Worm (Caenorhabditis elegans) whole organism, L4/young adult: Measurements from ENCODE around the gene serp-1.2.

Experiments used
- W03F9.2 ChIP-seq: fragments of 150-350 bp; optimal IDR thresholded peaks from 2 replicates; lab custom pipeline; 2014; ENCODE audit warnings: missing biosample characterization, missing genetic modification characterization
- dao-5 ChIP-seq: sonication (generic microtip); optimal IDR thresholded peaks from 2 replicates; lab custom pipeline; 2016; ENCODE audit warnings: missing genotype, missing genetic modification characterization, moderate library complexity, missing compliant biosample characterization
- him-1 ChIP-seq: sonication (generic microtip); optimal IDR thresholded peaks from 2 replicates; lab custom pipeline; 2016; ENCODE audit warnings: missing genotype, missing genetic modification reagents, missing genetic modification characterization, missing compliant biosample characterization

DNA sequence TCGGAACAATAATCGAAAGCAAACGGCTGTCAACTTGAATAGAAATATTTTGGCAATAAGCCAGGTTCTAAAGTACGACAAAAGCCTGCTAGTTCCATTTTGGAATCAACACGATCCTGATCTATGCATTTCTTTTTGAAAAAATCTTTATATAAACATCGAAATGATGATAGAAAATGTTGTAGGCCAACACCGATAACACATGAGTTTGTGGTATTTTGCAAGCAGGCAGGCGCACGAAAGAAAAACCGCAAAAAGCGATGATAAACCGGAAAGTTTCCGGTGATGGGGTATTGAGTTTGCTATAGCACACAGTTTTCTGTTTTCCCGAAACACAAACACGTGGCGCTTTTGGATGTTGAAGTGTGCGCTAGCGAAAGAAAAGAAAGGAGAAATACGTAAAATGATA lies 8.6 kb downstream of the serp-1.2 start:
- no peak for TF ChIP-seq dao-5 (tag; lab: Kevin White, UChicago)
- TF ChIP-seq him-1 (tag; lab: Kevin White, UChicago) = no peak
- TF ChIP-seq W03F9.2 (tag; lab: Kevin White, UChicago) = no peak
